Fruit fly (Drosophila melanogaster): Measurements from ENCODE around the gene CG34250.

CG34250 gene

DNA sequence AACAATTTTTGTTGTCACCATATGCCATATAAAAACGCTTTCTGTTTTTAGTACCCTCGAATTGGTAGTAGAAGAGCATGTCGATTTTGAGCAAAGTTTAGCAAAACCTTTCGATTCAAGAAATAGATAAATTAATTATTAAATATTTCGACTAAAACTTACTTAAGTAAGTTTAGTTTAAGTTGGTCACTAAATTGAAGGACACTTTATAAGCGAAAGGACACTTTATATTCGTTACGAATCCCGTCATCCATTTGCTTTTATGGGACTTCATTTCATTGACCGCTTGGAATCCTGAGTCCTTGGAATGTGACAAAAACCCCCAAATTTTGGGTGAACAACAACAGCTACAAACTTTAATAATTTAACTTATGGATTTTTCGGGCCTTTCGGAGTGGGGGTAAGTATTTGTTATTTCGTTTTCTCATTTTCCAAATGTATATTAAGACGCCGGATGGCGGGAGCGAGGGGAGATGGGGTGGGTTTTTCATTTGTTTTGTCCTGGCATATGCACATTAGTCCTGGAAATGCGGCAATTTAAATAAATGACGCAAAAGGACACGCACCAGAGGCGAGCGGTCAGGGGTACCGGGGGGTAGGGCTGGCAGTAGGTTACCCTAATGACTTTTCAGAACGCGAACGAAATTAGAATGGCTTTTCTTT lies 17.0 kb upstream of the CG34250 start:
- TF ChIP-seq CG8478 (optimal IDR thresholded peaks at IDR 0.05) = no peak
- no peak for TF ChIP-seq CTCF (optimal IDR thresholded peaks at IDR 0.05)

dm6 chr3L:17461369-17462012 lies 14.5 kb upstream of the CG34250 start:
- TF ChIP-seq CTCF (optimal IDR thresholded peaks at IDR 0.05) = no peak
- TF ChIP-seq CG8478 (optimal IDR thresholded peaks at IDR 0.05) = no peak

- TF ChIP-seq CG8478 (optimal IDR thresholded peaks at IDR 0.05) = no peak
- TF ChIP-seq CTCF (optimal IDR thresholded peaks at IDR 0.05) = no peak
Measured at dm6 chr3L:17462474-17462873, 13.5 kb upstream of the CG34250 start.

- TF ChIP-seq CG8478 (optimal IDR thresholded peaks at IDR 0.05) (no peak), CTCF (optimal IDR thresholded peaks at IDR 0.05) (peak in 1 of 2 experiments; percentile 61)
Measured at dm6 chr3L:17465804-17466203, 10.2 kb upstream of the CG34250 start, which contains the start of gene QIL1. QIL1 (plus strand) TSS chr3L:17465945.

- no peak for TF ChIP-seq CG8478 (optimal IDR thresholded peaks at IDR 0.05)
- TF ChIP-seq CTCF (optimal IDR thresholded peaks at IDR 0.05) = peak; percentile 60 to 67
Measured at dm6 chr3L:17470110-17470509, 5.9 kb upstream of the CG34250 start, which contains the start of gene SecCl. SecCl (plus strand) TSS chr3L:17470127.

dm6 chr3L:17473889-17474288 lies 2.1 kb upstream of the CG34250 start:
- no peak for TF ChIP-seq CG8478 (optimal IDR thresholded peaks at IDR 0.05)
- no peak for TF ChIP-seq CTCF (optimal IDR thresholded peaks at IDR 0.05)

DNA sequence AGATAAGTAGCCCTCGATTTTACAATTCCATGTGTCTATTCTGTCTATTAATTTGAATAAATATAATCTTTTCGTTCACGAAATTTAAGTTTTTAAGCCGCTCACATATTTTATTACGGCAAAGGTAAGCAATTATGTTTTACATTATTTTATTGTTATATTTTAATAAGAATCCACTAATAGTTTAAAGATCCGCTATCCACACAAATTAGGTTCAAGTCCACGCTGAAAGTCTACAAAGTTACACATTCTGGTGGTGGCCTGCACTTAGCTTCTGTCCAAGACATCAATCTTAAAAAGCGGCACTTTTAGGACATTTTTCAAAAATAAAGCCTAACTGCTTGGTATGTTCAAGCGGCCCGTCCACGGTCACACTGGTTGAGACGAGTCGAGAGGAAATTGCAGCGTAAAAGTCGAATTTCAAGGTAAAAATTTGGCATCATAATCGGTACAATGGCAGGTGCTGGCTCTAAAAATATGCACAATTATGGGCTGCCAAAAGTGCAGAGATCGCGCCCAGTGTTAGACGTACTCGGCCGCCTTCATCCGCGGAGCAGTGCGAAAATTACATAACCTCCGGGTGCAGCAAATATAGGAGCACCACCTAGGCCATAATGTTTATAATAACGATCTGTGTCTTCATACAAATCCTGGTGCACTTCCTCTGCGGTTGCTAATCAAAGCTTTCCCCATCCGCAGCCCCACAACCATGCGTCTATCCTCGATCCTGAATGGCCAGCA lies 1.1 kb upstream of the CG34250 start, which contains the start of the genes UQCR-Q and CG46525:
UQCR-Q (plus strand) TSS at position 51 of the 741 bp plus-strand sequence.
CG46525 (plus strand) TSS at position 510 of the 741 bp plus-strand sequence.
- TF ChIP-seq CG8478 (optimal IDR thresholded peaks at IDR 0.05) (no peak), CTCF (optimal IDR thresholded peaks at IDR 0.05) (peak; percentile 61 to 71)

dm6 chr3L:17476496-17476895 lies 474 bp downstream of the CG34250 start:
- no peak for TF ChIP-seq CTCF (optimal IDR thresholded peaks at IDR 0.05)
- TF ChIP-seq CG8478 (optimal IDR thresholded peaks at IDR 0.05) = no peak

DNA sequence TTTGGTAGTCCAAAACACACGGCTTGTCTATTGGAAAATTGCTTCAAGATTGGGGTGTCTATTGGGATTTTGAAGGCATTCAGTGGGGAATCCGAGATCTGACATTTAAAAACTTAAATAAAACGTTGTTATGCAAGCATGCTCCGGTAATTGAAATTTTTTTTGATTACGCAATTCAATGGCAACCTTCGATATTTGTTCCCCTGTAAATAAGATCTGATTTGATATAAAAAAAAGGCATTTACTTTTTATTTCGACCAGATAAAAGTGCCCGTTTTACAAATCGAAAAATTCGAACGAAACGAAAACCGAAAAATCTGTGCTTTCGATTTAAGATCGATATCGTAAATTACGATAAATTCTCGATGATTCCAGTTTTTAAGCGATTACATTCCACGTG lies 2.8 kb downstream of the CG34250 start, which contains the start of the genes CG13733 and qjt:
CG13733 (minus strand) TSS at position 101 of the 400 bp plus-strand sequence.
qjt (plus strand) TSS at position 271 of the 400 bp plus-strand sequence.
- TF ChIP-seq CTCF (optimal IDR thresholded peaks at IDR 0.05) (no peak), CG8478 (optimal IDR thresholded peaks at IDR 0.05) (no peak)

DNA sequence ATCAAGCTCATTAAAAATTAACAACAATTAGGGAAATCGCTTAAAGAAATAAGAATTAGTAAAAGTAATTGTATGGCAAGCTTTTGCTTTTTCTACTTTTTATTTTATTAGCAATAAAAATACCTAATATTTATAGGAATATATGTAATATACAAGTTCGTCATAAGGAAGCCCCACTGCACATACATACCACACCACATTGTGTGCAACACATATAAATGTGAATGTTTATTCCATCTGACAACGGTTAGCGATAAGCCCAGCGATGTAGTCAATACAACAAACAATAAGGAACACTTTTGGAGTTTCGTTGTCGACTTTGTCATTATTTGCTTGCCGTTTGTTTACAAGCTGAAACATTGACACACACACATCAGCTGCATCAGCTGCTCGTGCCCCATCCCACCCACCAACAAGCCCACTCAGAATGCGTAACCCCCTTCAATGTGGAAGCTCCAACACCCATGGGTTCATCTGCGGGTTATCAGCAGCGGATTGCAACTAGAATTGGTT lies 9.3 kb downstream of the CG34250 start:
- no peak for TF ChIP-seq CTCF (optimal IDR thresholded peaks at IDR 0.05)
- no peak for TF ChIP-seq CG8478 (optimal IDR thresholded peaks at IDR 0.05)

- no peak for TF ChIP-seq CTCF (optimal IDR thresholded peaks at IDR 0.05)
- TF ChIP-seq CG8478 (optimal IDR thresholded peaks at IDR 0.05) = no peak
Measured at dm6 chr3L:17486130-17486529, 10.1 kb downstream of the CG34250 start, which contains the start of gene CG6333. CG6333 (minus strand) TSS chr3L:17486230.

DNA sequence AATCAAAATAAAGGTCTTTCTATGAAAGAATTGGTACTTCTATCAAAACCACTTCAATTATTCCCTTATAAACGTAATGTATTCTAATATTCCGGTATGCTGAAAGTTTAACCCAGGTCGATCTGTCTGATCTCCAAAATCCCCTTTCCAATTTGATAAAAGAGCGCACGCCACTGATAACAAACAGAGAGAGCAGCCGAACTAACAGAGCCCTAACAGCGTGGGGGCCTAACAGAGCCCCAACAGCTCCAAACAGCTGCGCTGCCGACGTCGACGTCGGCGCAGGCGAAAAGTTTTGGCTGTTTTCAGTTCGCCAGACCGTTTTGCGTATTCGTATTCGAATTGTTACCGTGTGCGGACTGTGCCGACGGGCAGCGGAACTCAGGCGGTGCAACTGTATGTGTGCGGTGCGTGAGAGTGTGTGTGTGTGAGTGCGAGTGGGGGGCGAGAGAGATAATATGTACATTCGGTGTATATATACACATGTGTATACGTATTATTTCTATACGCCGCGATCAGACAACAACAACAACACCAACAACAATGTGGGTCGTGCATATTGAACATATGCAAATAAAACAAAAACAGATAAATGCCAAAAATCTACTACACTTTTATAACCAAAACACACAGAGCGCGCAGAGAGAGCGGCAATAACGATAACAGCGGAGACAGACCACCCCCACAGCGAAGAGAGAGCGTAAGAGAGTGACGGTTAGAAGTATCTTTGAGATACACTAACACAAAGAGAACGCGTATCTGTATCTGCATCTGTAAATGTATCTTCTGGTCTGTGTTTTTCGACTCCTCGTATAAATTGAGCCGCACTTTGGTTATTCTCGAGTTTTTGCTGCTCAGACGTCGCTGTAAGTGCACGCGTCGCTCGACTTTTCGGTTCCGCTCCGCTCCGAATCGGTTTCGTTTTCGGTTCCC lies 11.0 kb downstream of the CG34250 start, which contains the start of gene Oatp74D:
Oatp74D (plus strand) TSS at position 325 of the 933 bp plus-strand sequence.
- no peak for TF ChIP-seq CG8478 (optimal IDR thresholded peaks at IDR 0.05)
- TF ChIP-seq CTCF (optimal IDR thresholded peaks at IDR 0.05) = no peak

DNA sequence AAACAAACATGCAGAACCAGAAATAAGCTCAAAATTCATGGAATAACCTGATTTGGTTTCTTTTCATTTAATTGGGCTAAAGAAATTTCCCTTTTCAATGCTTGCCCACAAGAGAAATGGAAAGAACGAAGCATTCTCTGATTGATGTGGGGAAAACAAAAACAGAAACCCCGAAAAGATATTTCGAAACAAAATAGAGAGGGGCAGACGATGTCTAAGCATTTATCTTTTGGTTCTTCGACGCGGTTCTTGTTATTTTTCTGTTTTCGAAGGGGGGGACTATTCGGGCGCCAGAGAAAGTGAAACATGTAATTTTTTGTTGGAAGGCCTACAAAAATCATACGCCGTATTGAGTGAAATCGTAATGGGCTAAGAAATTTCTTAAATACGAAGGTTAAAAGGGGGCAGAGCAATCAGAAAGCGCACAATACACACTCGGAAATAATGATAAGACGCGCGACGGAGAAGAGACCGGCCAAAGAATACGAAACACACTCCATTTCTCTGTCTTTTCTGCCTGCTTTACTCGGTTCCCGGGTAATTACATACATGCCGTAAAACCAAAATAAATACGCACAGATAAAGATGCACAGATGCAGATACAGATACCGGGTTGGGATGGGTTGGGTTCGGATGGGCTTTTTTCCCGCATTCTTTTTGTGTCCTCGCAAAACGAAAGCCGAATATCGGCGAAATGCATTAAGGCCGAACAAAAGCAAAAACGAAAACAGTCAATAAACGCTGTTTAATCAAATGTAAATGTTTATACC lies 12.8 kb downstream of the CG34250 start:
- TF ChIP-seq CG8478 (optimal IDR thresholded peaks at IDR 0.05) (no peak), CTCF (optimal IDR thresholded peaks at IDR 0.05) (no peak)

Measured in S2 (cell line).